Worm (Caenorhabditis elegans) whole organism, mixed stage, embryonic: ENCODE data around the gene Y49F6A.5.

ENCODE experiments used
- blmp-1 ChIP-seq: fragments of 150-350 bp; optimal IDR thresholded peaks from 2 replicates; lab custom pipeline; 2014; ENCODE audit warnings: missing biosample characterization, missing genetic modification characterization
- ces-1 ChIP-seq: fragments of 150-350 bp; optimal IDR thresholded peaks from 2 replicates; lab custom pipeline; 2014; ENCODE audit warnings: missing biosample characterization, missing genetic modification reagents, missing genetic modification characterization
- drap-1 ChIP-seq: fragments of 200-800 bp; sonication (Bioruptor generic); optimal IDR thresholded peaks from 3 replicates; lab custom pipeline; 2018; ENCODE audit warnings: mild to moderate bottlenecking, missing genetic modification characterization, missing compliant biosample characterization
- ham-2 ChIP-seq: fragments of 200-800 bp; sonication (Bioruptor generic); optimal IDR thresholded peaks from 2 replicates; lab custom pipeline; 2018; ENCODE audit warnings: mild to moderate bottlenecking, missing genetic modification characterization, missing compliant biosample characterization
- lin-13 ChIP-seq: fragments of 150-350 bp; optimal IDR thresholded peaks from 2 replicates; lab custom pipeline; 2014; ENCODE audit warnings: missing biosample characterization, missing genetic modification characterization
- nhr-12 ChIP-seq: fragments of 150-350 bp; optimal IDR thresholded peaks from 2 replicates; lab custom pipeline; 2014; ENCODE audit warnings: missing biosample characterization, missing genetic modification characterization
- nhr-237 ChIP-seq: fragments of 150-350 bp; optimal IDR thresholded peaks from 2 replicates; lab custom pipeline; 2014; ENCODE audit warnings: missing biosample characterization, missing genetic modification characterization
- nhr-28 ChIP-seq: fragments of 150-350 bp; optimal IDR thresholded peaks from 2 replicates; lab custom pipeline; 2014; ENCODE audit warnings: missing biosample characterization, missing genetic modification characterization
- nhr-76 ChIP-seq: sonication (generic microtip); optimal IDR thresholded peaks from 2 replicates; lab custom pipeline; 2017; ENCODE audit warnings: missing biosample characterization, missing genetic modification characterization
- pha-4 ChIP-seq: fragments of 150-350 bp; optimal IDR thresholded peaks from 2 replicates; lab custom pipeline; 2018; ENCODE audit warnings: missing biosample characterization, missing genetic modification reagents, missing genetic modification characterization
- snpc-4 ChIP-seq: fragments of 150-350 bp; optimal IDR thresholded peaks from 2 replicates; lab custom pipeline; 2014; ENCODE audit warnings: missing biosample characterization, missing genetic modification characterization

DNA sequence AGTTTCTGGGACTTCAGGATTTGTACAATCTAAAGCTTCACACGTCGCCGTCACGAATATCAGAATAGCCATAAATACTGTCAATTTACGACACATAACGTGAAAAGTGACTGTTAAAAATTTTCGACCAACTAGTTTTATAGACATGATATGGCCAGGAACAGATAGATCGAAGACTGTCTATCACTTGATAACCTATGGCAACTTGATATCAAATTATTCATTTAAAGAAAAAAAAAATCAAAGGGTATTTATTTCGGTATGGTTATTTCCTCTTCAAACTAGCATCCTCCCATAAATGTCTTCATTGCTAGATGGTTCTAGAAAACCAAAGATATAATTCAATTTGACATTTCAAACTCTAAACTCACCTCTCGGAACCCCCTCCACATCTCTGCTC is 47.2 kb downstream of the Y49F6A.5 start, which contains the start of gene W10G11.3:
- no peak for TF ChIP-seq snpc-4 (tag; lab: Kevin White, UChicago)
- TF ChIP-seq nhr-12: no peak
- TF ChIP-seq lin-13 (tag; lab: Kevin White, UChicago): no peak
- no peak for TF ChIP-seq nhr-237 (tag; lab: Kevin White, UChicago)
- no peak for TF ChIP-seq pha-4 (tag; lab: Kevin White, UChicago)
- no peak for TF ChIP-seq ces-1 (GFP tag; lab: Kevin White, UChicago)
- TF ChIP-seq nhr-28: no peak
- no peak for TF ChIP-seq drap-1 (GFP tag; lab: Kevin White, UChicago)
- TF ChIP-seq nhr-76: no peak
- TF ChIP-seq ham-2 (GFP tag; lab: Kevin White, UChicago): no peak
- TF ChIP-seq blmp-1 (tag; lab: Kevin White, UChicago): no peak
